Worm (Caenorhabditis elegans): ENCODE measurements around the gene F59B2.15.

DNA sequence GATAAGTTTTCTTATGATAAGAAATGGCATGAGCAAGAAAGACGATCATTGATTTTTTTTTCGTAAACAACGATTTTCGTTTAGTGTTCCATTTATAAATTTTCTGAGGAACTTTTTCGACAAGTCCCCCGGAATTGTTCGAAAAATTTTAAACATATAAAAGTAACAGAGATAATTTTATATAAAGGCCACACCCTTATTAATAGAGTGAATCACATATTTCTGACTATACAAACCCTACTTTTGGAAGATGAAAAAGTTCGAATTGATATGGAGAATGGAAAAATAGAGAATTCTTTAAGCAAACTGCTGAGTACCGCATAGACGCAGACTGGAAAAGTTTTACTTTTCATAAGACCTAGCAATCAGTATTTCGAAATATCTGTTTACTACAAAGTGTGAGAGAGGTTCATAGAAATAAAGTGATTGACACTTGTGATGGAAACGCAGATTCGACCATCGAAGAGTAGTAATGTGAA is 48.7 kb upstream of the F59B2.15 start:
- no peak for TF ChIP-seq ama-1 (optimal IDR thresholded peaks at IDR 0.05)
- TF ChIP-seq hnd-1 (tag; optimal IDR thresholded peaks at IDR 0.05) = peak; percentile 61
- peak; percentile 47; the same call in 1 of the 2 replicates for TF ChIP-seq sea-1 (GFP tag; conservative IDR thresholded peaks at IDR 0.05)
- TF ChIP-seq aly-1 (tag; optimal IDR thresholded peaks at IDR 0.05) = no peak
- no peak for TF ChIP-seq flt-1 (GFP tag; IDR thresholded peaks at IDR 0.05)
- peak; percentile 3 for TF ChIP-seq ceh-36 (tag; optimal IDR thresholded peaks at IDR 0.05)
- no peak for TF ChIP-seq tbx-37 (GFP tag; conservative IDR thresholded peaks at IDR 0.05)
- TF ChIP-seq tbx-11 (GFP tag; IDR thresholded peaks at IDR 0.05) = no peak
- TF ChIP-seq pes-1 (GFP tag; IDR thresholded peaks at IDR 0.05) = no peak
- no peak for TF ChIP-seq hmg-4 (GFP tag; optimal IDR thresholded peaks at IDR 0.05)
- no peak for TF ChIP-seq F13C5.2 (tag; optimal IDR thresholded peaks at IDR 0.05)
- TF ChIP-seq tra-4 (tag; optimal IDR thresholded peaks at IDR 0.05) = no peak
- no peak for TF ChIP-seq hmbx-1 (tag; optimal IDR thresholded peaks at IDR 0.05)
